4 worm cellular contexts compared by ENCODE assay signal in genomic region chrIV:7542485-7543001, ce11.
A peak's percentile ranks its signal among the peaks of the same experiment; 100 is the strongest.
TF ChIP-seq lines count a peak whose summit lies in the region.

TSS of gene R05G6.10 (minus strand) at chrIV:7542535.

TF ChIP-seq in whole organism, L1 larva, 84 proteins besides CTCF, POLR2A, EP300 and RAD21:
- TF ChIP-seq elt-3 (tag; optimal IDR thresholded peaks at IDR 0.05; lab: Kevin White, UChicago): no peak
- peak; percentile 49 for TF ChIP-seq lin-14 (GFP tag; optimal IDR thresholded peaks at IDR 0.05; lab: Kevin White, UChicago)

TF ChIP-seq in whole organism, L2 larva, 48 proteins besides CTCF, POLR2A, EP300 and RAD21:
- no peak for TF ChIP-seq nhr-237 (tag; optimal IDR thresholded peaks at IDR 0.05; lab: Kevin White, UChicago)
- TF ChIP-seq zag-1 (tag; optimal IDR thresholded peaks at IDR 0.05; lab: Kevin White, UChicago): peak; percentile 2

TF ChIP-seq in whole organism, late embryonic, 69 proteins besides CTCF, POLR2A, EP300 and RAD21:
- TF ChIP-seq pqm-1 (tag; optimal IDR thresholded peaks at IDR 0.05; lab: Kevin White, UChicago) (no peak), ceh-48 (tag; optimal IDR thresholded peaks at IDR 0.05; lab: Kevin White, UChicago) (no peak), F13H6.1 (tag; optimal IDR thresholded peaks at IDR 0.05; lab: Kevin White, UChicago) (no peak), unc-42 (tag; optimal IDR thresholded peaks at IDR 0.05; lab: Kevin White, UChicago) (peak; percentile 92), ceh-18 (tag; optimal IDR thresholded peaks at IDR 0.05; lab: Kevin White, UChicago) (no peak), ceh-22 (tag; optimal IDR thresholded peaks at IDR 0.05; lab: Kevin White, UChicago) (no peak), fkh-10 (GFP tag; optimal IDR thresholded peaks at IDR 0.05; lab: Kevin White, UChicago) (no peak), unc-55 (GFP tag; optimal IDR thresholded peaks at IDR 0.05; lab: Kevin White, UChicago) (no peak)

TF ChIP-seq in whole organism, mixed stage, embryonic, 35 proteins besides CTCF, POLR2A, EP300 and RAD21:
- TF ChIP-seq mab-5 (tag; optimal IDR thresholded peaks at IDR 0.05; lab: Kevin White, UChicago): no peak
- peak; percentile 95 for TF ChIP-seq ces-1 (GFP tag; optimal IDR thresholded peaks at IDR 0.05; lab: Kevin White, UChicago)
TF ChIP-seq in whole organism, mixed stage, embryonic: peak in this region for 1.
